Worm (Caenorhabditis elegans) whole organism, mixed stage, embryonic: Measurements from ENCODE around the gene F08H9.2.

Experiments used
- M03D4.4 ChIP-seq: sonication (generic microtip); optimal IDR thresholded peaks from 2 replicates; lab custom pipeline; 2017; ENCODE audit warnings: mild to moderate bottlenecking, missing genetic modification characterization, missing compliant biosample characterization
- bed-3 ChIP-seq: fragments of 200-800 bp; sonication (Bioruptor generic); optimal IDR thresholded peaks from 3 replicates; lab custom pipeline; 2018; ENCODE audit warnings: mild to moderate bottlenecking, missing genetic modification characterization, moderate library complexity, missing compliant biosample characterization
- blmp-1 ChIP-seq: fragments of 150-350 bp; optimal IDR thresholded peaks from 2 replicates; lab custom pipeline; 2014; ENCODE audit warnings: missing biosample characterization, missing genetic modification characterization
- ceh-39 ChIP-seq: fragments of 150-350 bp; optimal IDR thresholded peaks from 2 replicates; lab custom pipeline; 2014; ENCODE audit warnings: missing biosample characterization, missing genetic modification characterization
- ceh-43 ChIP-seq: fragments of 200-800 bp; sonication (Bioruptor generic); optimal IDR thresholded peaks from 2 replicates; lab custom pipeline; 2018; ENCODE audit warnings: mild to moderate bottlenecking, missing genetic modification characterization, moderate library complexity, missing compliant biosample characterization
- ceh-83 ChIP-seq: fragments of 200-800 bp; sonication (Bioruptor generic); optimal IDR thresholded peaks from 2 replicates; lab custom pipeline; 2018; ENCODE audit warnings: mild to moderate bottlenecking, missing genetic modification characterization, missing compliant biosample characterization
- ces-1 ChIP-seq: fragments of 150-350 bp; optimal IDR thresholded peaks from 2 replicates; lab custom pipeline; 2014; ENCODE audit warnings: missing biosample characterization, missing genetic modification reagents, missing genetic modification characterization
- cnd-1 ChIP-seq: fragments of 200-800 bp; sonication (Bioruptor generic); optimal IDR thresholded peaks from 2 replicates; lab custom pipeline; 2018; ENCODE audit warnings: mild to moderate bottlenecking, missing genetic modification characterization, missing compliant biosample characterization
- drap-1 ChIP-seq: fragments of 200-800 bp; sonication (Bioruptor generic); optimal IDR thresholded peaks from 3 replicates; lab custom pipeline; 2018; ENCODE audit warnings: mild to moderate bottlenecking, missing genetic modification characterization, missing compliant biosample characterization
- elt-1 ChIP-seq: sonication (generic microtip); optimal IDR thresholded peaks from 2 replicates; lab custom pipeline; 2017; ENCODE audit warnings: missing genetic modification characterization, mild to moderate bottlenecking, missing compliant biosample characterization, antibody characterized with exemption, moderate library complexity, borderline replicate concordance; ENCODE audit not compliant: insufficient read depth
- elt-3 ChIP-seq: fragments of 150-350 bp; optimal IDR thresholded peaks from 2 replicates; lab custom pipeline; 2014; ENCODE audit warnings: missing biosample characterization, missing genetic modification characterization
- flh-1 ChIP-seq: fragments of 200-800 bp; sonication (Bioruptor generic); optimal IDR thresholded peaks from 2 replicates; lab custom pipeline; 2018; ENCODE audit warnings: mild to moderate bottlenecking, missing genetic modification characterization, moderate library complexity, missing compliant biosample characterization
- ham-2 ChIP-seq: fragments of 200-800 bp; sonication (Bioruptor generic); optimal IDR thresholded peaks from 2 replicates; lab custom pipeline; 2018; ENCODE audit warnings: mild to moderate bottlenecking, missing genetic modification characterization, missing compliant biosample characterization
- hlh-1 ChIP-seq: fragments of 150-350 bp; optimal IDR thresholded peaks from 2 replicates; lab custom pipeline; 2014; ENCODE audit warnings: missing biosample characterization, missing genetic modification reagents, missing genetic modification characterization
- lin-32 ChIP-seq: fragments of 200-800 bp; sonication (Bioruptor generic); optimal IDR thresholded peaks from 2 replicates; lab custom pipeline; 2018; ENCODE audit warnings: mild to moderate bottlenecking, missing genetic modification characterization, missing compliant biosample characterization
- lsy-2 ChIP-seq: fragments of 150-350 bp; optimal IDR thresholded peaks from 2 replicates; lab custom pipeline; 2014; ENCODE audit warnings: missing biosample characterization, missing genetic modification characterization
- mab-5 ChIP-seq: fragments of 150-350 bp; optimal IDR thresholded peaks from 2 replicates; lab custom pipeline; 2014; ENCODE audit warnings: missing biosample characterization, missing genetic modification characterization
- mep-1 ChIP-seq: fragments of 150-350 bp; optimal IDR thresholded peaks from 2 replicates; lab custom pipeline; 2017; ENCODE audit warnings: missing biosample characterization, missing genetic modification reagents, missing genetic modification characterization, inconsistent platforms
- mls-2 ChIP-seq: sonication (generic microtip); optimal IDR thresholded peaks from 2 replicates; lab custom pipeline; 2016; ENCODE audit warnings: mild to moderate bottlenecking, missing genetic modification characterization, moderate library complexity, missing compliant biosample characterization
- nhr-12 ChIP-seq: fragments of 150-350 bp; optimal IDR thresholded peaks from 2 replicates; lab custom pipeline; 2014; ENCODE audit warnings: missing biosample characterization, missing genetic modification characterization
- nhr-2 ChIP-seq: fragments of 150-350 bp; optimal IDR thresholded peaks from 2 replicates; lab custom pipeline; 2014; ENCODE audit warnings: missing biosample characterization, missing genetic modification characterization
- nhr-237 ChIP-seq: fragments of 150-350 bp; optimal IDR thresholded peaks from 2 replicates; lab custom pipeline; 2014; ENCODE audit warnings: missing biosample characterization, missing genetic modification characterization
- nhr-28 ChIP-seq: fragments of 150-350 bp; optimal IDR thresholded peaks from 2 replicates; lab custom pipeline; 2014; ENCODE audit warnings: missing biosample characterization, missing genetic modification characterization
- nhr-76 ChIP-seq: sonication (generic microtip); optimal IDR thresholded peaks from 2 replicates; lab custom pipeline; 2017; ENCODE audit warnings: missing biosample characterization, missing genetic modification characterization
- pha-4 ChIP-seq: fragments of 150-350 bp; optimal IDR thresholded peaks from 2 replicates; lab custom pipeline; 2018; ENCODE audit warnings: missing biosample characterization, missing genetic modification reagents, missing genetic modification characterization
- sem-2 ChIP-seq: fragments of 200-800 bp; sonication (Bioruptor generic); optimal IDR thresholded peaks from 2 replicates; lab custom pipeline; 2018; ENCODE audit warnings: mild to moderate bottlenecking, missing genetic modification characterization, missing compliant biosample characterization
- snpc-4 ChIP-seq: fragments of 150-350 bp; optimal IDR thresholded peaks from 2 replicates; lab custom pipeline; 2014; ENCODE audit warnings: missing biosample characterization, missing genetic modification characterization
- sptf-1 ChIP-seq: sonication (generic microtip); optimal IDR thresholded peaks from 2 replicates; lab custom pipeline; 2017; ENCODE audit warnings: mild to moderate bottlenecking, missing genetic modification characterization, moderate library complexity, missing compliant biosample characterization
- tbx-8 ChIP-seq: fragments of 200-800 bp; sonication (Bioruptor generic); optimal IDR thresholded peaks from 2 replicates; lab custom pipeline; 2018; ENCODE audit warnings: mild to moderate bottlenecking, missing genetic modification characterization, moderate library complexity, missing compliant biosample characterization
- unc-120 ChIP-seq: sonication (generic microtip); optimal IDR thresholded peaks from 2 replicates; lab custom pipeline; 2017; ENCODE audit warnings: missing genetic modification characterization, missing compliant biosample characterization; ENCODE audit not compliant: poor library complexity, severe bottlenecking
- unc-39 ChIP-seq: fragments of 150-350 bp; optimal IDR thresholded peaks from 2 replicates; lab custom pipeline; 2014; ENCODE audit warnings: missing biosample characterization, missing genetic modification characterization
- unc-62 ChIP-seq: fragments of 150-350 bp; optimal IDR thresholded peaks from 2 replicates; lab custom pipeline; 2014; ENCODE audit warnings: missing biosample characterization, missing genetic modification reagents, missing genetic modification characterization
- zip-8 ChIP-seq: fragments of 150-350 bp; optimal IDR thresholded peaks from 2 replicates; lab custom pipeline; 2014; ENCODE audit warnings: missing biosample characterization, missing genetic modification characterization
- ztf-11 ChIP-seq: fragments of 150-350 bp; optimal IDR thresholded peaks from 2 replicates; lab custom pipeline; 2014; ENCODE audit warnings: missing biosample characterization, missing genetic modification characterization

The F08H9.2 gene

ce11 chrV:14484582-14484981 lies 24.1 kb downstream of the F08H9.2 start, which contains the start of gene R02D5.4:
Gene R02D5.4 (minus strand): TSS chrV:14484682.
- TF ChIP-seq nhr-12 (tag; lab: Kevin White, UChicago) (no peak), M03D4.4 (tag; lab: Kevin White, UChicago) (no peak), ham-2 (GFP tag; lab: Kevin White, UChicago) (no peak), nhr-28 (tag; lab: Kevin White, UChicago) (no peak), unc-120 (tag; lab: Kevin White, UChicago) (no peak), cnd-1 (no peak), blmp-1 (tag; lab: Kevin White, UChicago) (no peak), pha-4 (tag; lab: Kevin White, UChicago) (no peak), unc-62 (no peak), ztf-11 (tag; lab: Kevin White, UChicago) (no peak), elt-3 (tag; lab: Kevin White, UChicago) (no peak), unc-39 (no peak), flh-1 (GFP tag; lab: Kevin White, UChicago) (no peak)

ce11 chrV:14491097-14491496 lies 30.6 kb downstream of the F08H9.2 start:
- no peak for TF ChIP-seq bed-3 (GFP tag; lab: Kevin White, UChicago)
- peak; percentile 55 for TF ChIP-seq drap-1 (GFP tag; lab: Kevin White, UChicago)
- TF ChIP-seq nhr-12 (tag; lab: Kevin White, UChicago) = no peak
- TF ChIP-seq ceh-83 = no peak
- peak; percentile 92 for TF ChIP-seq ces-1 (GFP tag; lab: Kevin White, UChicago)
- peak; percentile 2 for TF ChIP-seq sptf-1 (tag; lab: Kevin White, UChicago)
- TF ChIP-seq, all 35 proteins: peak for 3

- TF ChIP-seq mep-1 (tag; lab: Kevin White, UChicago) = no peak
- no peak for TF ChIP-seq lsy-2 (tag; lab: Kevin White, UChicago)
- no peak for TF ChIP-seq cnd-1
- TF ChIP-seq hlh-1 (tag; lab: Kevin White, UChicago) = no peak
- TF ChIP-seq snpc-4 = no peak
- TF ChIP-seq drap-1 (GFP tag; lab: Kevin White, UChicago) = no peak
- no peak for TF ChIP-seq unc-120 (tag; lab: Kevin White, UChicago)
- no peak for TF ChIP-seq tbx-8 (GFP tag; lab: Kevin White, UChicago)
- no peak for TF ChIP-seq lin-32 (GFP tag; lab: Kevin White, UChicago)
- no peak for TF ChIP-seq M03D4.4 (tag; lab: Kevin White, UChicago)
- TF ChIP-seq ham-2 (GFP tag; lab: Kevin White, UChicago) = no peak
- TF ChIP-seq ceh-43 (GFP tag; lab: Kevin White, UChicago) = no peak
- TF ChIP-seq mls-2 = no peak
Measured at ce11 chrV:14493665-14494064, 33.2 kb downstream of the F08H9.2 start.

- TF ChIP-seq hlh-1 (tag; lab: Kevin White, UChicago) (no peak), elt-1 (tag; lab: Kevin White, UChicago) (peak; percentile 25), blmp-1 (tag; lab: Kevin White, UChicago) (peak; percentile 89)
Measured at ce11 chrV:14495493-14495892, 35.0 kb downstream of the F08H9.2 start.

- TF ChIP-seq mls-2 = no peak
- no peak for TF ChIP-seq sptf-1 (tag; lab: Kevin White, UChicago)
- TF ChIP-seq nhr-28 (tag; lab: Kevin White, UChicago) = no peak
- peak; percentile 86 for TF ChIP-seq ces-1 (GFP tag; lab: Kevin White, UChicago)
- TF ChIP-seq cnd-1 = no peak
- TF ChIP-seq drap-1 (GFP tag; lab: Kevin White, UChicago) = peak; percentile 51
- no peak for TF ChIP-seq ceh-83
- TF ChIP-seq flh-1 (GFP tag; lab: Kevin White, UChicago) = no peak
- TF ChIP-seq nhr-2 (tag; lab: Kevin White, UChicago) = no peak
- TF ChIP-seq lin-32 (GFP tag; lab: Kevin White, UChicago) = no peak
- peak; percentile 27 for TF ChIP-seq unc-62
- no peak for TF ChIP-seq ceh-39 (tag; lab: Kevin White, UChicago)
Measured at ce11 chrV:14496446-14496845, 36.0 kb downstream of the F08H9.2 start.

- TF ChIP-seq ces-1 (GFP tag; lab: Kevin White, UChicago) = peak; percentile 8
- no peak for TF ChIP-seq pha-4 (tag; lab: Kevin White, UChicago)
- TF ChIP-seq mep-1 (tag; lab: Kevin White, UChicago) = peak; percentile 52
- TF ChIP-seq mls-2 = peak; percentile 50
- TF ChIP-seq nhr-237 (tag; lab: Kevin White, UChicago) = no peak
- peak; percentile 84 for TF ChIP-seq nhr-2 (tag; lab: Kevin White, UChicago)
- peak; percentile 22 for TF ChIP-seq cnd-1
- no peak for TF ChIP-seq mab-5 (tag; lab: Kevin White, UChicago)
- no peak for TF ChIP-seq lin-32 (GFP tag; lab: Kevin White, UChicago)
- TF ChIP-seq snpc-4 = no peak
- TF ChIP-seq sem-2 = no peak
- TF ChIP-seq ceh-39 (tag; lab: Kevin White, UChicago) = no peak
- no peak for TF ChIP-seq lsy-2 (tag; lab: Kevin White, UChicago)
- TF ChIP-seq blmp-1 (tag; lab: Kevin White, UChicago) = no peak
- TF ChIP-seq zip-8 (tag; lab: Kevin White, UChicago) = no peak
- TF ChIP-seq nhr-12 (tag; lab: Kevin White, UChicago) = no peak
- TF ChIP-seq ztf-11 (tag; lab: Kevin White, UChicago) = no peak
- no peak for TF ChIP-seq unc-120 (tag; lab: Kevin White, UChicago)
- no peak for TF ChIP-seq unc-62
- no peak for TF ChIP-seq ceh-83
- no peak for TF ChIP-seq drap-1 (GFP tag; lab: Kevin White, UChicago)
- no peak for TF ChIP-seq elt-3 (tag; lab: Kevin White, UChicago)
- TF ChIP-seq nhr-76 = no peak
- no peak for TF ChIP-seq elt-1 (tag; lab: Kevin White, UChicago)
- TF ChIP-seq M03D4.4 (tag; lab: Kevin White, UChicago) = no peak
- no peak for TF ChIP-seq tbx-8 (GFP tag; lab: Kevin White, UChicago)
- no peak for TF ChIP-seq unc-39
- TF ChIP-seq bed-3 (GFP tag; lab: Kevin White, UChicago) = no peak
- TF ChIP-seq hlh-1 (tag; lab: Kevin White, UChicago) = no peak
Measured at ce11 chrV:14498204-14498603, 37.7 kb downstream of the F08H9.2 start.
